Fruit fly (Drosophila melanogaster): ENCODE measurements around the gene DIP-zeta.

Gene DIP-zeta

dm6 chr2L:9071094-9071612 lies at the start of gene DIP-zeta:
Gene DIP-zeta (minus strand): TSS chr2L:9071164.
- TF ChIP-seq Rel (GFP tag; optimal IDR thresholded peaks at IDR 0.05): no peak
- TF ChIP-seq Rel (tag; optimal IDR thresholded peaks at IDR 0.05): no peak
- no peak for TF ChIP-seq lola (GFP tag; optimal IDR thresholded peaks at IDR 0.05)
- no peak for TF ChIP-seq br (GFP tag; optimal IDR thresholded peaks at IDR 0.05)
- no peak for TF ChIP-seq sage (GFP tag; optimal IDR thresholded peaks at IDR 0.05)
- TF ChIP-seq Myc (optimal IDR thresholded peaks at IDR 0.05): no peak
- no peak for TF ChIP-seq HLH106 (tag; optimal IDR thresholded peaks at IDR 0.05)
- TF ChIP-seq dsf (GFP tag; optimal IDR thresholded peaks at IDR 0.05; ENCODE audit: borderline replicate concordance): no peak
- no peak for TF ChIP-seq psq (GFP tag; optimal IDR thresholded peaks at IDR 0.05)

- TF ChIP-seq Jra (GFP tag; optimal IDR thresholded peaks at IDR 0.05) (no peak), br (GFP tag; optimal IDR thresholded peaks at IDR 0.05) (no peak), Mio (GFP tag; optimal IDR thresholded peaks at IDR 0.05) (no peak), Rel (GFP tag; optimal IDR thresholded peaks at IDR 0.05) (no peak), Rel (tag; optimal IDR thresholded peaks at IDR 0.05) (no peak), foxo (GFP tag; optimal IDR thresholded peaks at IDR 0.05) (no peak), rgr (GFP tag; optimal IDR thresholded peaks at IDR 0.05) (no peak), CG9705 (GFP tag; optimal IDR thresholded peaks at IDR 0.05) (no peak), Dfd (GFP tag; optimal IDR thresholded peaks at IDR 0.05) (no peak), Dif (GFP tag; optimal IDR thresholded peaks at IDR 0.05; ENCODE audit: partially characterized antibody) (no peak), psq (GFP tag; optimal IDR thresholded peaks at IDR 0.05) (no peak), pan (optimal IDR thresholded peaks at IDR 0.05) (no peak), h (GFP tag; optimal IDR thresholded peaks at IDR 0.05) (no peak), fru (GFP tag; optimal IDR thresholded peaks at IDR 0.05) (no peak), sv (GFP tag; optimal IDR thresholded peaks at IDR 0.05) (no peak), dl (GFP tag; optimal IDR thresholded peaks at IDR 0.05; ENCODE audit: insufficient read depth in 1 of 2, partially characterized antibody in 2 of 2) (no peak), tai (GFP tag; optimal IDR thresholded peaks at IDR 0.05) (no peak), CrebA (GFP tag; optimal IDR thresholded peaks at IDR 0.05; ENCODE audit: borderline replicate concordance) (no peak)
Observed at dm6 chr2L:9111514-9111913, 40.5 kb upstream of the DIP-zeta start, which contains the start of gene Or30a. Gene Or30a (plus strand): TSS chr2L:9111814.

- TF ChIP-seq N (GFP tag; optimal IDR thresholded peaks at IDR 0.05) (no peak), sage (GFP tag; optimal IDR thresholded peaks at IDR 0.05) (no peak), Myc (optimal IDR thresholded peaks at IDR 0.05) (no peak), pan (optimal IDR thresholded peaks at IDR 0.05) (no peak), Vsx2 (GFP tag; optimal IDR thresholded peaks at IDR 0.05; ENCODE audit: partially characterized antibody) (no peak), ey (GFP tag; optimal IDR thresholded peaks at IDR 0.05) (no peak), woc (GFP tag; optimal IDR thresholded peaks at IDR 0.05) (no peak), br (GFP tag; optimal IDR thresholded peaks at IDR 0.05) (no peak), dsf (GFP tag; optimal IDR thresholded peaks at IDR 0.05; ENCODE audit: borderline replicate concordance) (no peak), lola (GFP tag; optimal IDR thresholded peaks at IDR 0.05) (no peak), foxo (GFP tag; optimal IDR thresholded peaks at IDR 0.05) (no peak), brk (GFP tag; optimal IDR thresholded peaks at IDR 0.05) (no peak), sv (GFP tag; optimal IDR thresholded peaks at IDR 0.05) (no peak), tai (GFP tag; optimal IDR thresholded peaks at IDR 0.05) (no peak), usp (GFP tag; optimal IDR thresholded peaks at IDR 0.05) (no peak)
Observed at dm6 chr2L:9097263-9097662, 26.3 kb upstream of the DIP-zeta start, which contains the start of gene CG31609. Gene CG31609 (plus strand): TSS chr2L:9097563.

dm6 chr2L:9089543-9090088 lies 18.7 kb upstream of the DIP-zeta start:
- TF ChIP-seq woc (GFP tag; optimal IDR thresholded peaks at IDR 0.05): no peak
- TF ChIP-seq Dif (GFP tag; optimal IDR thresholded peaks at IDR 0.05; ENCODE audit: partially characterized antibody): peak; percentile 38

dm6 chr2L:9083807-9084206 lies 12.8 kb upstream of the DIP-zeta start, which contains the start of gene Toll-4:
Gene Toll-4 (plus strand): TSS chr2L:9084107.
- TF ChIP-seq sv (GFP tag; optimal IDR thresholded peaks at IDR 0.05) (no peak), h (GFP tag; optimal IDR thresholded peaks at IDR 0.05) (no peak), sage (GFP tag; optimal IDR thresholded peaks at IDR 0.05) (no peak), lola (GFP tag; optimal IDR thresholded peaks at IDR 0.05) (no peak), N (GFP tag; optimal IDR thresholded peaks at IDR 0.05) (no peak), fru (GFP tag; optimal IDR thresholded peaks at IDR 0.05) (no peak), Dif (GFP tag; optimal IDR thresholded peaks at IDR 0.05; ENCODE audit: partially characterized antibody) (no peak), dsf (GFP tag; optimal IDR thresholded peaks at IDR 0.05; ENCODE audit: borderline replicate concordance) (no peak), GATAd (GFP tag; optimal IDR thresholded peaks at IDR 0.05) (no peak), HLH106 (tag; optimal IDR thresholded peaks at IDR 0.05) (no peak), OdsH (GFP tag; optimal IDR thresholded peaks at IDR 0.05) (no peak), Mio (GFP tag; optimal IDR thresholded peaks at IDR 0.05) (no peak), Myc (optimal IDR thresholded peaks at IDR 0.05) (no peak), Dfd (GFP tag; optimal IDR thresholded peaks at IDR 0.05) (no peak), dmrt93B (GFP tag; optimal IDR thresholded peaks at IDR 0.05) (no peak), Rel (GFP tag; optimal IDR thresholded peaks at IDR 0.05) (no peak), Rel (tag; optimal IDR thresholded peaks at IDR 0.05) (no peak)
